Fruit fly (Drosophila melanogaster) whole organism, adult: ENCODE results near the gene SmydA-8.

ENCODE experiments used
- CG12768 ChIP-seq: fragments of 200-800 bp; sonication (Bioruptor generic); optimal IDR thresholded peaks from 2 replicates; lab custom pipeline; 2017; ENCODE audit warnings: missing biosample characterization, missing genetic modification characterization, mild to moderate bottlenecking, moderate library complexity, missing genetic modification reagents
- CG7045 ChIP-seq: fragments of 200-800 bp; sonication (Bioruptor generic); optimal IDR thresholded peaks from 2 replicates; lab custom pipeline; 2017; ENCODE audit warnings: missing biosample characterization, mild to moderate bottlenecking, missing genetic modification characterization
- bab1 ChIP-seq: fragments of 200-800 bp; sonication (Bioruptor generic); optimal IDR thresholded peaks from 3 replicates; lab custom pipeline; 2019; ENCODE audit warnings: missing biosample characterization, mild to moderate bottlenecking, missing genetic modification characterization, moderate library complexity
- pad ChIP-seq: fragments of 200-800 bp; sonication (Bioruptor generic); optimal IDR thresholded peaks from 3 replicates; lab custom pipeline; 2017; ENCODE audit warnings: missing biosample characterization, missing genetic modification characterization, mild to moderate bottlenecking, moderate library complexity, missing genetic modification reagents

DNA sequence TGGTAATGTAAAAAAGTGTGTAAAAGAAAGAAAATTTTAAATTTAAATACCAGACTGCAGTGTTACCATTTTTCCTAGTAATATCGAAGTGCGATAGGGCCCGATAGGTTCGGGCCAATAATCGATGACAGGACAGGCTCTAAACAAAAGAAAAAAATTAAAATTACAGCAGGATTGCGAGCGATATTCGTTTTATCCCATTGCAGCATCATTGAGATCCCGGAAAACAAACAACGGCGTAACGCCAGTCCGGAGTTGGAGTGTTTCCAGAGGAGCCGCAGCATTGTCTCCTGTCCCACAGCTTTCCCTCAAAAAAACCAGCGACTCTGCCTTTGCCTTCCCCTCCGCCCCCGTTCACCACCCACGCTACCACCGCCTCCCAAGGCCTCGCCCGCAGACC lies 11.5 kb upstream of the SmydA-8 start, which contains the start of gene pcx:
- TF ChIP-seq bab1 (GFP tag; lab: Kevin White, UChicago) (no peak), CG7045 (GFP tag; lab: Kevin White, UChicago) (no peak), pad (GFP tag; lab: Kevin White, UChicago) (no peak), CG12768 (no peak)
